Worm (Caenorhabditis elegans) whole organism, late embryonic: ENCODE results near the gene F47H4.2.

Source experiments
- C08G9.2 ChIP-seq: sonication (generic microtip); optimal IDR thresholded peaks from 2 replicates; lab custom pipeline; 2016; ENCODE audit warnings: mild to moderate bottlenecking, missing genetic modification characterization, moderate library complexity, missing compliant biosample characterization
- C38D4.7 ChIP-seq: fragments of 200-800 bp; sonication (Bioruptor generic); optimal IDR thresholded peaks from 2 replicates; lab custom pipeline; 2018; ENCODE audit warnings: mild to moderate bottlenecking, missing genetic modification characterization, moderate library complexity, missing compliant biosample characterization
- T23F11.4 ChIP-seq: fragments of 200-800 bp; sonication (Bioruptor generic); optimal IDR thresholded peaks from 2 replicates; lab custom pipeline; 2018; ENCODE audit warnings: mild to moderate bottlenecking, missing genetic modification characterization, missing compliant biosample characterization
- ahr-1 ChIP-seq: sonication (generic microtip); optimal IDR thresholded peaks from 2 replicates; lab custom pipeline; 2016; ENCODE audit warnings: missing genetic modification characterization, missing compliant biosample characterization
- ceh-14 ChIP-seq: sonication (generic microtip); optimal IDR thresholded peaks from 2 replicates; lab custom pipeline; 2016; ENCODE audit warnings: missing genotype, missing genetic modification characterization, missing compliant biosample characterization
- ceh-18 ChIP-seq: sonication (generic microtip); optimal IDR thresholded peaks from 2 replicates; lab custom pipeline; 2016; ENCODE audit warnings: missing genetic modification characterization, missing compliant biosample characterization
- ceh-19 ChIP-seq: fragments of 200-800 bp; sonication (Bioruptor generic); optimal IDR thresholded peaks from 2 replicates; lab custom pipeline; 2018; ENCODE audit warnings: mild to moderate bottlenecking, missing genetic modification characterization, missing compliant biosample characterization
- ceh-24 ChIP-seq: sonication (generic microtip); optimal IDR thresholded peaks from 2 replicates; lab custom pipeline; 2016; ENCODE audit warnings: mild to moderate bottlenecking, missing genetic modification characterization, missing compliant biosample characterization
- ceh-31 ChIP-seq: sonication (generic microtip); optimal IDR thresholded peaks from 2 replicates; lab custom pipeline; 2016; ENCODE audit warnings: missing genetic modification characterization, missing compliant biosample characterization
- ceh-48 ChIP-seq: sonication (generic microtip); optimal IDR thresholded peaks from 2 replicates; lab custom pipeline; 2016; ENCODE audit warnings: missing genetic modification characterization, inconsistent platforms, missing compliant biosample characterization
- ceh-6 ChIP-seq: fragments of 200-800 bp; sonication (Bioruptor generic); optimal IDR thresholded peaks from 2 replicates; lab custom pipeline; 2018; ENCODE audit warnings: mild to moderate bottlenecking, missing genetic modification characterization, missing compliant biosample characterization
- che-1 ChIP-seq: sonication (generic microtip); optimal IDR thresholded peaks from 2 replicates; lab custom pipeline; 2016; ENCODE audit warnings: mild to moderate bottlenecking, missing genetic modification characterization, missing compliant biosample characterization
- dmd-4 ChIP-seq: sonication (generic microtip); optimal IDR thresholded peaks from 2 replicates; lab custom pipeline; 2016; ENCODE audit warnings: borderline replicate concordance, missing genetic modification characterization, missing compliant biosample characterization
- dve-1 ChIP-seq: sonication (generic microtip); optimal IDR thresholded peaks from 2 replicates; lab custom pipeline; 2017; ENCODE audit warnings: antibody characterized with exemption, mild to moderate bottlenecking, missing genetic modification characterization, missing compliant biosample characterization
- elt-2 ChIP-seq: sonication (generic microtip); optimal IDR thresholded peaks from 2 replicates; lab custom pipeline; 2016; ENCODE audit warnings: missing genetic modification reagents, missing genetic modification characterization, missing compliant biosample characterization
- ets-4 ChIP-seq: sonication (generic microtip); optimal IDR thresholded peaks from 2 replicates; lab custom pipeline; 2016; ENCODE audit warnings: missing genetic modification characterization, missing compliant biosample characterization
- eyg-1 ChIP-seq: sonication (generic microtip); optimal IDR thresholded peaks from 2 replicates; lab custom pipeline; 2016; ENCODE audit warnings: missing genotype, missing genetic modification characterization, missing compliant biosample characterization
- fax-1 ChIP-seq: sonication (generic microtip); optimal IDR thresholded peaks from 2 replicates; lab custom pipeline; 2016; ENCODE audit warnings: missing genotype, missing genetic modification characterization, missing compliant biosample characterization
- fkh-10 ChIP-seq: fragments of 150-350 bp; optimal IDR thresholded peaks from 2 replicates; lab custom pipeline; 2014; ENCODE audit warnings: missing biosample characterization, missing genetic modification reagents, missing genetic modification characterization
- hlh-15 ChIP-seq: sonication (generic microtip); optimal IDR thresholded peaks from 2 replicates; lab custom pipeline; 2016; ENCODE audit warnings: missing genetic modification characterization, missing compliant biosample characterization
- hlh-6 ChIP-seq: sonication (generic microtip); optimal IDR thresholded peaks from 2 replicates; lab custom pipeline; 2016; ENCODE audit warnings: missing genotype, missing genetic modification characterization, missing compliant biosample characterization
- lin-11 ChIP-seq: fragments of 200-800 bp; sonication (Bioruptor generic); optimal IDR thresholded peaks from 2 replicates; lab custom pipeline; 2018; ENCODE audit warnings: mild to moderate bottlenecking, missing genetic modification characterization, missing compliant biosample characterization
- madf-2 ChIP-seq: sonication (generic microtip); optimal IDR thresholded peaks from 2 replicates; lab custom pipeline; 2017; ENCODE audit warnings: missing genetic modification characterization, missing compliant biosample characterization
- nhr-232 ChIP-seq: sonication (generic microtip); optimal IDR thresholded peaks from 2 replicates; lab custom pipeline; 2016; ENCODE audit warnings: missing genetic modification characterization, missing compliant biosample characterization
- npax-4 ChIP-seq: sonication (generic microtip); optimal IDR thresholded peaks from 2 replicates; lab custom pipeline; 2016; ENCODE audit warnings: missing genetic modification characterization, missing compliant biosample characterization
- pag-3 ChIP-seq: sonication (generic microtip); optimal IDR thresholded peaks from 2 replicates; lab custom pipeline; 2016; ENCODE audit warnings: missing compliant biosample characterization, missing genetic modification characterization, borderline replicate concordance
- pax-1 ChIP-seq: fragments of 150-350 bp; optimal IDR thresholded peaks from 2 replicates; lab custom pipeline; 2014; ENCODE audit warnings: missing biosample characterization, missing genetic modification characterization
- pha-4 ChIP-seq: fragments of 150-350 bp; optimal IDR thresholded peaks from 2 replicates; lab custom pipeline; 2018; ENCODE audit warnings: missing biosample characterization, missing genetic modification reagents, missing genetic modification characterization
- pros-1 ChIP-seq: fragments of 150-350 bp; optimal IDR thresholded peaks from 2 replicates; lab custom pipeline; 2014; ENCODE audit warnings: missing biosample characterization, missing genetic modification reagents, missing genetic modification characterization
- ref-2 ChIP-seq: sonication (generic microtip); optimal IDR thresholded peaks from 2 replicates; lab custom pipeline; 2016; ENCODE audit warnings: missing genetic modification characterization, missing compliant biosample characterization
- rnt-1 ChIP-seq: sonication (generic microtip); optimal IDR thresholded peaks from 2 replicates; lab custom pipeline; 2016; ENCODE audit warnings: missing genetic modification characterization, missing compliant biosample characterization
- sdc-2 ChIP-seq: sonication (generic microtip); optimal IDR thresholded peaks from 2 replicates; lab custom pipeline; 2016; ENCODE audit warnings: missing genotype, missing genetic modification characterization, missing compliant biosample characterization
- sox-2 ChIP-seq: fragments of 200-800 bp; sonication (Bioruptor generic); IDR thresholded peaks from 2 replicates; pipeline ENCODE4 v1.3.6; 2022; ENCODE audit warnings: missing genetic modification reagents, missing genetic modification characterization, missing compliant biosample characterization
- syd-9 ChIP-seq: sonication (generic microtip); optimal IDR thresholded peaks from 2 replicates; lab custom pipeline; 2016; ENCODE audit warnings: mild to moderate bottlenecking, missing genetic modification characterization, moderate library complexity, missing compliant biosample characterization
- tbx-2 ChIP-seq: sonication (generic microtip); optimal IDR thresholded peaks from 2 replicates; lab custom pipeline; 2016; ENCODE audit warnings: missing genetic modification characterization, missing compliant biosample characterization
- ttx-3 ChIP-seq: sonication (generic microtip); optimal IDR thresholded peaks from 2 replicates; lab custom pipeline; 2016; ENCODE audit warnings: missing genetic modification reagents, missing genetic modification characterization, missing compliant biosample characterization
- unc-42 ChIP-seq: sonication (generic microtip); optimal IDR thresholded peaks from 2 replicates; lab custom pipeline; 2016; ENCODE audit warnings: missing genotype, missing genetic modification characterization, missing compliant biosample characterization
- unc-55 ChIP-seq: sonication (generic microtip); optimal IDR thresholded peaks from 2 replicates; lab custom pipeline; 2017; ENCODE audit warnings: missing biosample characterization, missing genetic modification reagents, missing genetic modification characterization
- unc-86 ChIP-seq: sonication (generic microtip); optimal IDR thresholded peaks from 2 replicates; lab custom pipeline; 2016; ENCODE audit warnings: missing genetic modification characterization, missing compliant biosample characterization
- zip-5 ChIP-seq: sonication (generic microtip); optimal IDR thresholded peaks from 2 replicates; lab custom pipeline; 2016; ENCODE audit warnings: missing genetic modification characterization, missing compliant biosample characterization
- ztf-16 ChIP-seq: sonication (generic microtip); optimal IDR thresholded peaks from 2 replicates; lab custom pipeline; 2017; ENCODE audit warnings: missing genetic modification characterization, missing compliant biosample characterization

The F47H4.2 gene

DNA sequence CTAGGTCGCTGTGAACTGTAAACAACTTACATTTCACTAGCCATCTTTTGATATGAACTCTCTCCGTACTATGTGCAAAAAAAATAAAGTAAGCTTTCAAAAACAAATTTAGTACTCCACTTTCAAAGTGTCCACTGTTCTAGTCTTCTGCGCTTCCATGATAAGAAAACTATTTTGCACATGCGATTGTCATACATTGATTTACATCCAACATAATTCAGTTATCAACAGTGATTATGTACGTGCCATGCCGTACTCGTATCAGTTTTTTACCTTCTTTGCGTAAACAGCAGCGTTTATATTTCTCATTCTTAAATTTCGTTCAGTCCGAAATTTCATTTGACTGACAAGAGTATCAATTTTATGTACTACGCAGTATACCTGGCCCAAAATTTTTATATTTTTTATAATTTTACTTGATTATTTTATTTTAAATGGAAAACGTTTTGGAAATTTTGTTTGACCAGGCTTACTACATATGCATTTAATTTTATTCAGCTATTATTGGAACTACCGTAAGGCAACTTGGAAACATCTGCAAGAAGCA, at the start of gene F47H4.2, which contains the start of gene fbxa-134:
F47H4.2 (plus strand) TSS at position 497 of the 547 bp plus-strand sequence.
fbxa-134 (minus strand) TSS at position 44 of the 547 bp plus-strand sequence.
- TF ChIP-seq ceh-48 (tag; lab: Kevin White, UChicago) (no peak), T23F11.4 (GFP tag; lab: Kevin White, UChicago) (no peak), pax-1 (tag; lab: Kevin White, UChicago) (no peak), unc-86 (tag; lab: Kevin White, UChicago) (no peak), pros-1 (tag; lab: Kevin White, UChicago) (no peak), elt-2 (tag; lab: Kevin White, UChicago) (peak; percentile 70)

DNA sequence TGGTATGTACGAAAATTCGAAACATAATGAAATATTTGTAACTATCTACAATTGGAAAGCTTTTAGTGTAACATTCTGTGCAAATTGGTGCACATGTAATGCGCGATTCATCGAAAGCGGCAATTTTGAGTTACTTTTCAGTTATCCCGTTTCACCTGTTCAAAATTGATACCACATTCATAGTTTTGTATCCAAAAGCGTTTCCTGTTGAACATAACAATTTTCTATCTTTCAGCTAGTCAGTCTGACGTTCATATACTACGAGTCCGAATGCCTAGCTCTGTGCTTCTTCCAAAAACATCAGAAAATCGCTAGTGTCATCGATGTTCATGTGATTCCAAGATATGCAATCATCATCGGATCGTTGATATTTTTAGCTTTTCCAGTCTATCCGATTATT, 49.7 kb upstream of the F47H4.2 start:
- TF ChIP-seq unc-86 (tag; lab: Kevin White, UChicago) (no peak), pha-4 (no peak)

DNA sequence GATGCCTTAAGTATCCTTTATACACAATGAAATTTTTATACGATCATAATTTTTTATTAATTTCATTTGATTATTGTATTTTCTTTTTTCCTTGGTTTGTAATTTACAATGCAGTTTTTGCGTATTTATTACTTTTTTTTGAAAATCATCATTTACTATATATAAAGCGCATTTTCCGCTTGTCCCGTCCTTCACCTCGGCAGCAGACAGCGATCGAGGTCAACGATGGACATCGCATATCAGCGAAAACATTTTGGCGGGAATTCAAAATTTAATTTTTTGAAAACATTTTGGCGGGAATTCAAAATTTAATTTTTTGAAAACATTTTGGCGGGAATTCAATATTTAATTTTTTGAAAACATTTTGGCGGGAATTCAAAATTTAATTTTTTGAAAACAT, 45.2 kb upstream of the F47H4.2 start:
- TF ChIP-seq ceh-6 (GFP tag; lab: Kevin White, UChicago): no peak
- no peak for TF ChIP-seq ceh-19 (GFP tag; lab: Kevin White, UChicago)
- no peak for TF ChIP-seq ahr-1 (tag; lab: Kevin White, UChicago)
- TF ChIP-seq unc-86 (tag; lab: Kevin White, UChicago): no peak
- TF ChIP-seq rnt-1: no peak
- no peak for TF ChIP-seq ets-4 (tag; lab: Kevin White, UChicago)
- TF ChIP-seq ttx-3: no peak
- TF ChIP-seq hlh-15 (tag; lab: Kevin White, UChicago): no peak
- no peak for TF ChIP-seq eyg-1 (tag; lab: Kevin White, UChicago)
- TF ChIP-seq ceh-24 (tag; lab: Kevin White, UChicago): no peak
- TF ChIP-seq ceh-18 (tag; lab: Kevin White, UChicago): no peak
- no peak for TF ChIP-seq pros-1 (tag; lab: Kevin White, UChicago)
- no peak for TF ChIP-seq dmd-4 (tag; lab: Kevin White, UChicago)
- TF ChIP-seq zip-5 (tag; lab: Kevin White, UChicago): no peak
- TF ChIP-seq tbx-2 (tag; lab: Kevin White, UChicago): no peak
- TF ChIP-seq madf-2: no peak
- no peak for TF ChIP-seq che-1 (tag; lab: Kevin White, UChicago)
- TF ChIP-seq ceh-14 (tag; lab: Kevin White, UChicago): no peak
- TF ChIP-seq sox-2: no peak

DNA sequence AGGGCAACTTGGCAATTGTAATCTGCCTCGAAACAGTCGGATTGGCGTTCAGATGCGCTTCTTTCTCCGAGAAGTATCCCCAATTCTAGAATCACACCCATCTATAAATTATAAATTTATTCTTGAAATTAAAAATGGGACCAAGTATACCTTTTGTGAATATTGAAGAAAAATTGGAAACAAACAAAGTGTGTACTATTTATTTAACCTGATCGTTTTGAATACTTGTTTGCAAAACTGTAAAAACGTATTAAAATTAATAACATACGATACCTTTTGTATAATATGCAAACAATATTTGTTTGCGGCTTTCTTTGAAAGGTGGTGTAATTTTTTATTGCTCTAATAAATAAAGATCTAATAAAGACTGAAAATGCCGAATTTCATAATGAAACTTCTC, 40.7 kb upstream of the F47H4.2 start, which contains the start of gene Y61B8B.3:
Y61B8B.3 (minus strand) TSS at position 101 of the 400 bp plus-strand sequence.
- TF ChIP-seq syd-9 (tag; lab: Kevin White, UChicago) (no peak), pag-3 (tag; lab: Kevin White, UChicago) (no peak)

DNA sequence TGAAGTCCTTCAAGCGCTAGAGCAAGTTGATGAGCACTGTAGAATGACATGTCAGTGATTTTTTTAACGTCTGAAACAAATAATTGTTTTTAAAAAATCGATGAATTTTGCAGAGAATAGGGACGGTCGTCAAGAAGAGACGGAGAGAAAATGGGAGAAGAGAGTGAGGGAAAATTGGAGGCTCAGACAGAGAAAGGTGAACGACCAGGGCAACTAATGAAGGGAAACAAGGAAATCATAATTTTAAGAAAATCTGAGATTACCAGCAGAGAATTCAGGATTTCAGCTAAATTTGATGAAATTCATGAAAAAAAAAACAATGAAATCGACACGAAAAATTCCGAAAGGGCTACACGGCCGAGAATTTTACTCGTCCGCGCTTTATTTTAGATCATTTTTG, 38.1 kb upstream of the F47H4.2 start, which contains the start of gene F31E9.6:
F31E9.6 (minus strand) TSS at position 91 of the 400 bp plus-strand sequence.
- TF ChIP-seq fkh-10 (GFP tag; lab: Kevin White, UChicago): no peak
- no peak for TF ChIP-seq hlh-6 (tag; lab: Kevin White, UChicago)
- no peak for TF ChIP-seq ref-2 (tag; lab: Kevin White, UChicago)
- no peak for TF ChIP-seq pag-3 (tag; lab: Kevin White, UChicago)
- TF ChIP-seq, all 69 proteins: peak for 0

DNA sequence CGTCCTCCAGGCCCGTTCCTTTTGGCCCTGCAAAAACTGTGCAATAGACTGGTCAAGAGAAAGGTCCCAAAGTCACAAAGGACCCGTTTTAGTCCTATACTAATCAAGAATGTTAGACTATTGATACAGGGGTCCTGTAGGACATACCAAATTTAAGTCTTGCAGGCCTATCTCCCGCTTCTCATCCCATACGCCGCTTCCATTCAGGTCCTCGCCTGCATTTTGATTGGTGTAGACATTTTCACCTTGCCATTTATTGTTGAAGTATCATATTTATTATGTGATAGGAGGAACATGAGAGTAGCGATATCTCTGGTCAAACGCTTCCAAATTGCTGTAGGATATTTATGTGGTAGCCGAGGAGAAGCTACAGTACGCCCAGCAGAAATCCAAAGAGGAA, 35.8 kb upstream of the F47H4.2 start:
- no peak for TF ChIP-seq ceh-18 (tag; lab: Kevin White, UChicago)
- TF ChIP-seq ahr-1 (tag; lab: Kevin White, UChicago): no peak
- no peak for TF ChIP-seq npax-4
- no peak for TF ChIP-seq unc-55
- TF ChIP-seq unc-86 (tag; lab: Kevin White, UChicago): no peak
- TF ChIP-seq unc-42: no peak
- TF ChIP-seq nhr-232 (tag; lab: Kevin White, UChicago): no peak
- no peak for TF ChIP-seq sdc-2 (tag; lab: Kevin White, UChicago)
- TF ChIP-seq ztf-16: no peak
- no peak for TF ChIP-seq C08G9.2
- TF ChIP-seq dve-1 (tag; lab: Kevin White, UChicago): no peak
- no peak for TF ChIP-seq fax-1
- TF ChIP-seq T23F11.4 (GFP tag; lab: Kevin White, UChicago): no peak
- no peak for TF ChIP-seq ceh-31 (tag; lab: Kevin White, UChicago)
- TF ChIP-seq lin-11 (tag; lab: Kevin White, UChicago): no peak
- TF ChIP-seq C38D4.7 (GFP tag; lab: Kevin White, UChicago): no peak
